Worm (Caenorhabditis elegans) whole organism, mixed stage, embryonic: ENCODE results near the gene wdr-60.

Source experiments
- M03D4.4 ChIP-seq: sonication (generic microtip); optimal IDR thresholded peaks from 2 replicates; lab custom pipeline; 2017; ENCODE audit warnings: mild to moderate bottlenecking, missing genetic modification characterization, missing compliant biosample characterization
- blmp-1 ChIP-seq: fragments of 150-350 bp; optimal IDR thresholded peaks from 2 replicates; lab custom pipeline; 2014; ENCODE audit warnings: missing biosample characterization, missing genetic modification characterization
- ceh-39 ChIP-seq: fragments of 150-350 bp; optimal IDR thresholded peaks from 2 replicates; lab custom pipeline; 2014; ENCODE audit warnings: missing biosample characterization, missing genetic modification characterization
- ceh-83 ChIP-seq: fragments of 200-800 bp; sonication (Bioruptor generic); optimal IDR thresholded peaks from 2 replicates; lab custom pipeline; 2018; ENCODE audit warnings: mild to moderate bottlenecking, missing genetic modification characterization, missing compliant biosample characterization
- ces-1 ChIP-seq: fragments of 150-350 bp; optimal IDR thresholded peaks from 2 replicates; lab custom pipeline; 2014; ENCODE audit warnings: missing biosample characterization, missing genetic modification reagents, missing genetic modification characterization
- cnd-1 ChIP-seq: fragments of 200-800 bp; sonication (Bioruptor generic); optimal IDR thresholded peaks from 2 replicates; lab custom pipeline; 2018; ENCODE audit warnings: mild to moderate bottlenecking, missing genetic modification characterization, missing compliant biosample characterization
- drap-1 ChIP-seq: fragments of 200-800 bp; sonication (Bioruptor generic); optimal IDR thresholded peaks from 3 replicates; lab custom pipeline; 2018; ENCODE audit warnings: mild to moderate bottlenecking, missing genetic modification characterization, missing compliant biosample characterization
- elt-1 ChIP-seq: sonication (generic microtip); optimal IDR thresholded peaks from 2 replicates; lab custom pipeline; 2017; ENCODE audit warnings: missing genetic modification characterization, mild to moderate bottlenecking, missing compliant biosample characterization, antibody characterized with exemption, moderate library complexity, borderline replicate concordance; ENCODE audit not compliant: insufficient read depth
- elt-3 ChIP-seq: fragments of 150-350 bp; optimal IDR thresholded peaks from 2 replicates; lab custom pipeline; 2014; ENCODE audit warnings: missing biosample characterization, missing genetic modification characterization
- flh-1 ChIP-seq: fragments of 200-800 bp; sonication (Bioruptor generic); optimal IDR thresholded peaks from 2 replicates; lab custom pipeline; 2018; ENCODE audit warnings: mild to moderate bottlenecking, missing genetic modification characterization, moderate library complexity, missing compliant biosample characterization
- ham-2 ChIP-seq: fragments of 200-800 bp; sonication (Bioruptor generic); optimal IDR thresholded peaks from 2 replicates; lab custom pipeline; 2018; ENCODE audit warnings: mild to moderate bottlenecking, missing genetic modification characterization, missing compliant biosample characterization
- lin-13 ChIP-seq: fragments of 150-350 bp; optimal IDR thresholded peaks from 2 replicates; lab custom pipeline; 2014; ENCODE audit warnings: missing biosample characterization, missing genetic modification characterization
- lin-32 ChIP-seq: fragments of 200-800 bp; sonication (Bioruptor generic); optimal IDR thresholded peaks from 2 replicates; lab custom pipeline; 2018; ENCODE audit warnings: mild to moderate bottlenecking, missing genetic modification characterization, missing compliant biosample characterization
- lsy-2 ChIP-seq: fragments of 150-350 bp; optimal IDR thresholded peaks from 2 replicates; lab custom pipeline; 2014; ENCODE audit warnings: missing biosample characterization, missing genetic modification characterization
- mab-5 ChIP-seq: fragments of 150-350 bp; optimal IDR thresholded peaks from 2 replicates; lab custom pipeline; 2014; ENCODE audit warnings: missing biosample characterization, missing genetic modification characterization
- mep-1 ChIP-seq: fragments of 150-350 bp; optimal IDR thresholded peaks from 2 replicates; lab custom pipeline; 2017; ENCODE audit warnings: missing biosample characterization, missing genetic modification reagents, missing genetic modification characterization, inconsistent platforms
- mls-2 ChIP-seq: sonication (generic microtip); optimal IDR thresholded peaks from 2 replicates; lab custom pipeline; 2016; ENCODE audit warnings: mild to moderate bottlenecking, missing genetic modification characterization, moderate library complexity, missing compliant biosample characterization
- nhr-12 ChIP-seq: fragments of 150-350 bp; optimal IDR thresholded peaks from 2 replicates; lab custom pipeline; 2014; ENCODE audit warnings: missing biosample characterization, missing genetic modification characterization
- nhr-2 ChIP-seq: fragments of 150-350 bp; optimal IDR thresholded peaks from 2 replicates; lab custom pipeline; 2014; ENCODE audit warnings: missing biosample characterization, missing genetic modification characterization
- nhr-237 ChIP-seq: fragments of 150-350 bp; optimal IDR thresholded peaks from 2 replicates; lab custom pipeline; 2014; ENCODE audit warnings: missing biosample characterization, missing genetic modification characterization
- nhr-76 ChIP-seq: sonication (generic microtip); optimal IDR thresholded peaks from 2 replicates; lab custom pipeline; 2017; ENCODE audit warnings: missing biosample characterization, missing genetic modification characterization
- pha-4 ChIP-seq: fragments of 150-350 bp; optimal IDR thresholded peaks from 2 replicates; lab custom pipeline; 2018; ENCODE audit warnings: missing biosample characterization, missing genetic modification reagents, missing genetic modification characterization
- sem-2 ChIP-seq: fragments of 200-800 bp; sonication (Bioruptor generic); optimal IDR thresholded peaks from 2 replicates; lab custom pipeline; 2018; ENCODE audit warnings: mild to moderate bottlenecking, missing genetic modification characterization, missing compliant biosample characterization
- snpc-4 ChIP-seq: fragments of 150-350 bp; optimal IDR thresholded peaks from 2 replicates; lab custom pipeline; 2014; ENCODE audit warnings: missing biosample characterization, missing genetic modification characterization
- sptf-1 ChIP-seq: sonication (generic microtip); optimal IDR thresholded peaks from 2 replicates; lab custom pipeline; 2017; ENCODE audit warnings: mild to moderate bottlenecking, missing genetic modification characterization, moderate library complexity, missing compliant biosample characterization
- unc-120 ChIP-seq: sonication (generic microtip); optimal IDR thresholded peaks from 2 replicates; lab custom pipeline; 2017; ENCODE audit warnings: missing genetic modification characterization, missing compliant biosample characterization; ENCODE audit not compliant: poor library complexity, severe bottlenecking
- unc-39 ChIP-seq: fragments of 150-350 bp; optimal IDR thresholded peaks from 2 replicates; lab custom pipeline; 2014; ENCODE audit warnings: missing biosample characterization, missing genetic modification characterization
- unc-62 ChIP-seq: fragments of 150-350 bp; optimal IDR thresholded peaks from 2 replicates; lab custom pipeline; 2014; ENCODE audit warnings: missing biosample characterization, missing genetic modification reagents, missing genetic modification characterization
- zip-8 ChIP-seq: fragments of 150-350 bp; optimal IDR thresholded peaks from 2 replicates; lab custom pipeline; 2014; ENCODE audit warnings: missing biosample characterization, missing genetic modification characterization

wdr-60 gene

ce11 chrIII:4948631-4949030 lies 38.4 kb upstream of the wdr-60 start:
- TF ChIP-seq nhr-237 (tag; lab: Kevin White, UChicago) (no peak), mab-5 (tag; lab: Kevin White, UChicago) (no peak), unc-120 (peak; percentile 50), drap-1 (peak; percentile 7), mep-1 (tag; lab: Kevin White, UChicago) (peak; percentile 46), ceh-83 (no peak), mls-2 (tag; lab: Kevin White, UChicago) (peak; percentile 51), elt-3 (no peak), sptf-1 (tag; lab: Kevin White, UChicago) (peak; percentile 49), elt-1 (tag; lab: Kevin White, UChicago) (no peak), flh-1 (GFP tag; lab: Kevin White, UChicago) (peak; percentile 31), M03D4.4 (tag; lab: Kevin White, UChicago) (peak; percentile 44), nhr-2 (tag; lab: Kevin White, UChicago) (no peak), pha-4 (tag; lab: Kevin White, UChicago) (peak; percentile 46), lin-13 (tag; lab: Kevin White, UChicago) (no peak), cnd-1 (no peak), ham-2 (GFP tag; lab: Kevin White, UChicago) (peak; percentile 61)
- TF ChIP-seq, all 35 proteins: peak for 9

DNA sequence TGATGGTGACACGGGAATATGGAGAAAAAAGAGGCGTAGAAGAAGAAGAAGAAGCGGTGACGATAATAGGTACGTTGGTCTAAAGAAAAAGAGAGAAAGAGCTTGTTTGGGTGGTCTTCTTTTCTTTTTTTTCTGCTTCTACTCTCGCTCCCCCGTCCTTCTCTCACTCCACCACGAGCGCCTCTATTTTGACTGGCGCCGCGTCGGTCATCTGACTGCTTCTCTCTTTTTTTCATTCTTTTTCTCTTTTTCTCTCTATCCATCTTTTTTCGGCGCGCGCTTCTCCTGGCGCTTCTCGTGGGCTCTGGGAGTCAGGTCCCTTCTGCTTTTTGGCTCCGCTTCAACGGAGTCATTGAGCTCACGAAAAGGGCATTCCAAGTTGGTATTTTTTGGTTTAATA lies 36.7 kb upstream of the wdr-60 start:
- TF ChIP-seq ceh-83 (no peak), sem-2 (no peak), snpc-4 (no peak), nhr-76 (tag; lab: Kevin White, UChicago) (no peak)

ce11 chrIII:4951210-4951609 lies 35.8 kb upstream of the wdr-60 start:
- TF ChIP-seq lin-13 (tag; lab: Kevin White, UChicago) (no peak), nhr-237 (tag; lab: Kevin White, UChicago) (no peak), zip-8 (tag; lab: Kevin White, UChicago) (no peak), nhr-2 (tag; lab: Kevin White, UChicago) (no peak), ceh-39 (no peak), mls-2 (tag; lab: Kevin White, UChicago) (no peak), unc-39 (tag; lab: Kevin White, UChicago) (no peak), nhr-12 (tag; lab: Kevin White, UChicago) (no peak), lin-32 (no peak), ces-1 (GFP tag; lab: Kevin White, UChicago) (no peak), lsy-2 (tag; lab: Kevin White, UChicago) (no peak), snpc-4 (no peak), sem-2 (no peak), pha-4 (tag; lab: Kevin White, UChicago) (no peak), M03D4.4 (tag; lab: Kevin White, UChicago) (no peak), mab-5 (tag; lab: Kevin White, UChicago) (no peak)

ce11 chrIII:4951824-4952223 lies 35.2 kb upstream of the wdr-60 start, which contains the start of gene flh-2:
flh-2 (plus strand) TSS chrIII:4952124.
- TF ChIP-seq nhr-237 (tag; lab: Kevin White, UChicago) (no peak), elt-1 (tag; lab: Kevin White, UChicago) (no peak), blmp-1 (tag; lab: Kevin White, UChicago) (no peak), unc-120 (no peak), ceh-83 (no peak), mab-5 (tag; lab: Kevin White, UChicago) (no peak), ces-1 (GFP tag; lab: Kevin White, UChicago) (no peak)
- TF ChIP-seq, all 35 proteins: peak for 0

- TF ChIP-seq unc-62 (no peak), snpc-4 (no peak)
These were observed 34.0 kb upstream of the wdr-60 start for ce11 chrIII:4952970-4953369.

DNA sequence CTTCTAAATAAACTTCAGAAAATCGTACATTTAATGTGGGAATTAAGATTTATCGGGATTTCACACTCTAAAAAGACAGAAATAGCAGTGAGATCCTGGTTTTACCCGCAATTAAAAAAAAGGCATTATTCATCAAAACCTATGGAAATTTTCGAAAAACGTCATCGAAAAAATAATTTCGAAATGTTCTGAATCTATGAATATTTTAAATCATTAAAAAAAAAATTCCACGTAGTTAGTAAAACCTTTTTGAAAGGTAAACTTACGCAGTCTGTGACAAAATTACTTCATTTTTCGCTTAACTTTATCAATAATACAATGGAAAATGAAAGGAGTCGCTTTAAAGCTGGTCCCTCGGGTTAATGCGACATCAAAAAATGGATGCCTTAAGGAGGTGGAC lies 30.4 kb upstream of the wdr-60 start, which contains the start of gene C26E6.1:
C26E6.1 (plus strand) TSS at position 301 of the 400 bp plus-strand sequence.
- no peak for TF ChIP-seq nhr-2 (tag; lab: Kevin White, UChicago)
- no peak for TF ChIP-seq flh-1 (GFP tag; lab: Kevin White, UChicago)
- no peak for TF ChIP-seq drap-1
- TF ChIP-seq cnd-1: no peak
- no peak for TF ChIP-seq elt-3
- no peak for TF ChIP-seq nhr-237 (tag; lab: Kevin White, UChicago)
- TF ChIP-seq unc-39 (tag; lab: Kevin White, UChicago): no peak
- TF ChIP-seq blmp-1 (tag; lab: Kevin White, UChicago): no peak
- TF ChIP-seq elt-1 (tag; lab: Kevin White, UChicago): no peak
- TF ChIP-seq lin-32: no peak
- no peak for TF ChIP-seq zip-8 (tag; lab: Kevin White, UChicago)
- no peak for TF ChIP-seq mls-2 (tag; lab: Kevin White, UChicago)
